Worm (Caenorhabditis elegans) whole organism, L1 larva: ENCODE data around the gene vab-23.

Experiments used
- Y116A8C.19 ChIP-seq: sonication (generic microtip); optimal IDR thresholded peaks from 2 replicates; lab custom pipeline; 2016; ENCODE audit warnings: missing compliant biosample characterization, missing genetic modification characterization, borderline replicate concordance
- alr-1 ChIP-seq: fragments of 200-800 bp; sonication (Bioruptor generic); optimal IDR thresholded peaks from 2 replicates; lab custom pipeline; 2018; ENCODE audit warnings: borderline replicate concordance, mild to moderate bottlenecking, missing genetic modification characterization, missing compliant biosample characterization
- blmp-1 ChIP-seq: fragments of 150-350 bp; optimal IDR thresholded peaks from 2 replicates; lab custom pipeline; 2014; ENCODE audit warnings: missing biosample characterization, missing genetic modification characterization
- ceh-88 ChIP-seq: fragments of 200-800 bp; sonication (Bioruptor generic); IDR thresholded peaks from 2 replicates; pipeline ENCODE4 v1.3.6; 2022; ENCODE audit warnings: missing genetic modification characterization, missing compliant biosample characterization
- dpl-1 ChIP-seq, 3 experiments: fragments of 150-350 bp in 2 of 3; sonication (generic microtip) in 1 of 3; optimal IDR thresholded peaks; 2 replicates each; lab custom pipeline; 2014 to 2017; ENCODE audit warnings: missing biosample characterization in 3 of 3, missing genetic modification characterization in 3 of 3, missing genetic modification reagents in 3 of 3
- efl-1 ChIP-seq, 4 experiments: fragments of 150-350 bp; optimal IDR thresholded peaks in 3 of 4; peaks in 1 of 4; 1 replicate in 1 of 4; 2 replicates in 3 of 4; lab custom pipeline; 2014; ENCODE audit warnings: missing biosample characterization in 2 of 4, missing genetic modification characterization in 2 of 4, missing genetic modification reagents in 2 of 4
- egl-13 ChIP-seq: sonication (generic microtip); optimal IDR thresholded peaks from 2 replicates; lab custom pipeline; 2016; ENCODE audit warnings: missing genotype, missing genetic modification reagents, missing genetic modification characterization, missing compliant biosample characterization
- elt-2 ChIP-seq: sonication (generic microtip); optimal IDR thresholded peaks from 2 replicates; lab custom pipeline; 2016; ENCODE audit warnings: missing genetic modification characterization, mild to moderate bottlenecking, inconsistent platforms, missing compliant biosample characterization, missing genetic modification reagents
- elt-3 ChIP-seq, 6 experiments: fragments of 150-350 bp in 1 of 6; sonication (generic microtip); optimal IDR thresholded peaks; 2 replicates each; lab custom pipeline; 2017 to 2018; ENCODE audit warnings: missing biosample characterization in 6 of 6, missing genetic modification characterization in 6 of 6, inconsistent platforms in 1 of 6
- fkh-10 ChIP-seq: sonication (generic microtip); optimal IDR thresholded peaks from 2 replicates; lab custom pipeline; 2017; ENCODE audit warnings: missing biosample characterization, missing genetic modification reagents, missing genetic modification characterization
- fkh-4 ChIP-seq: sonication (generic microtip); optimal IDR thresholded peaks from 2 replicates; lab custom pipeline; 2016; ENCODE audit warnings: missing compliant biosample characterization, missing genetic modification characterization, borderline replicate concordance
- fos-1 ChIP-seq: fragments of 150-350 bp; optimal IDR thresholded peaks from 2 replicates; lab custom pipeline; 2014; ENCODE audit warnings: missing biosample characterization, missing genetic modification characterization
- irx-1 ChIP-seq: sonication (generic microtip); optimal IDR thresholded peaks from 2 replicates; lab custom pipeline; 2016; ENCODE audit warnings: missing genetic modification characterization, missing compliant biosample characterization
- isw-1 ChIP-seq: fragments of 200-800 bp; sonication (Bioruptor generic); IDR thresholded peaks from 2 replicates; pipeline ENCODE4 v1.3.6; 2022; ENCODE audit warnings: missing genetic modification characterization, missing compliant biosample characterization
- lin-13 ChIP-seq: fragments of 150-350 bp; optimal IDR thresholded peaks from 2 replicates; lab custom pipeline; 2014; ENCODE audit warnings: missing biosample characterization, missing genetic modification reagents, missing genetic modification characterization
- lin-14 ChIP-seq: fragments of 200-800 bp; sonication (Bioruptor generic); optimal IDR thresholded peaks from 2 replicates; lab custom pipeline; 2018; ENCODE audit warnings: mild to moderate bottlenecking, missing genetic modification characterization, moderate library complexity, missing compliant biosample characterization
- lin-15B ChIP-seq: fragments of 150-350 bp; sonication (generic microtip); optimal IDR thresholded peaks from 3 replicates; lab custom pipeline; 2014; ENCODE audit warnings: missing biosample characterization, missing genetic modification characterization
- lin-35 ChIP-seq, 2 experiments: fragments of 150-350 bp; optimal IDR thresholded peaks; 2 replicates each; lab custom pipeline; 2014; ENCODE audit warnings: missing biosample characterization in 2 of 2, missing genetic modification characterization in 2 of 2, missing genetic modification reagents in 2 of 2
- lin-39 ChIP-seq: fragments of 150-350 bp; optimal IDR thresholded peaks from 2 replicates; lab custom pipeline; 2014; ENCODE audit warnings: missing biosample characterization, missing genetic modification reagents, missing genetic modification characterization
- lsy-2 ChIP-seq, 2 experiments: fragments of 150-350 bp; optimal IDR thresholded peaks; 2 replicates each; lab custom pipeline; 2014; ENCODE audit warnings: missing biosample characterization in 2 of 2, missing genetic modification characterization in 2 of 2
- mab-9 ChIP-seq: fragments of 200-800 bp; sonication (Bioruptor generic); IDR thresholded peaks from 2 replicates; pipeline ENCODE4 v1.3.6; 2022; ENCODE audit warnings: missing genetic modification reagents, missing genetic modification characterization, missing compliant biosample characterization
- mef-2 ChIP-seq: fragments of 150-350 bp; optimal IDR thresholded peaks from 2 replicates; lab custom pipeline; 2014; ENCODE audit warnings: missing biosample characterization, missing genetic modification characterization
- mep-1 ChIP-seq: fragments of 150-350 bp; optimal IDR thresholded peaks from 2 replicates; lab custom pipeline; 2014; ENCODE audit warnings: missing biosample characterization, missing genetic modification characterization
- nhr-12 ChIP-seq: sonication (generic microtip); optimal IDR thresholded peaks from 2 replicates; lab custom pipeline; 2017; ENCODE audit warnings: missing biosample characterization, missing genetic modification characterization
- nhr-71 ChIP-seq: sonication (generic microtip); optimal IDR thresholded peaks from 2 replicates; lab custom pipeline; 2016; ENCODE audit warnings: mild to moderate bottlenecking, missing genetic modification characterization, moderate library complexity, missing compliant biosample characterization
- nhr-85 ChIP-seq: sonication (generic microtip); peaks from one replicate; lab custom pipeline; 2016; ENCODE audit warnings: missing genetic modification characterization, inconsistent platforms, missing compliant biosample characterization
- pag-3 ChIP-seq: sonication (generic microtip); optimal IDR thresholded peaks from 2 replicates; lab custom pipeline; 2017; ENCODE audit warnings: missing genetic modification characterization, mild to moderate bottlenecking, missing compliant biosample characterization, antibody characterized with exemption, borderline replicate concordance; ENCODE audit not compliant: insufficient read depth
- skn-1 ChIP-seq: fragments of 150-350 bp; optimal IDR thresholded peaks from 2 replicates; lab custom pipeline; 2014; ENCODE audit warnings: missing biosample characterization, missing genetic modification characterization
- sup-37 ChIP-seq: fragments of 200-800 bp; sonication (Bioruptor generic); optimal IDR thresholded peaks from 2 replicates; lab custom pipeline; 2018; ENCODE audit warnings: mild to moderate bottlenecking, missing genetic modification characterization, missing compliant biosample characterization
- swsn-7 ChIP-seq: sonication (generic microtip); optimal IDR thresholded peaks from 2 replicates; lab custom pipeline; 2016; ENCODE audit warnings: missing genetic modification characterization, missing compliant biosample characterization
- unc-62 ChIP-seq: fragments of 150-350 bp; optimal IDR thresholded peaks from 2 replicates; lab custom pipeline; 2014; ENCODE audit warnings: missing biosample characterization, missing genetic modification reagents, missing genetic modification characterization
- unc-98 ChIP-seq: fragments of 200-800 bp; sonication (Bioruptor generic); IDR thresholded peaks from 2 replicates; pipeline ENCODE4 v1.3.6; 2022; ENCODE audit warnings: missing genetic modification characterization, missing compliant biosample characterization
- vab-15 ChIP-seq: sonication (generic microtip); optimal IDR thresholded peaks from 2 replicates; lab custom pipeline; 2017; ENCODE audit warnings: missing genotype, mild to moderate bottlenecking, missing genetic modification characterization, missing compliant biosample characterization
- xbp-1 ChIP-seq: sonication (generic microtip); optimal IDR thresholded peaks from 2 replicates; lab custom pipeline; 2016; ENCODE audit warnings: missing genetic modification characterization, missing compliant biosample characterization
- zag-1 ChIP-seq: fragments of 150-350 bp; optimal IDR thresholded peaks from 2 replicates; lab custom pipeline; 2014; ENCODE audit warnings: missing biosample characterization, missing genetic modification characterization

Gene vab-23

DNA sequence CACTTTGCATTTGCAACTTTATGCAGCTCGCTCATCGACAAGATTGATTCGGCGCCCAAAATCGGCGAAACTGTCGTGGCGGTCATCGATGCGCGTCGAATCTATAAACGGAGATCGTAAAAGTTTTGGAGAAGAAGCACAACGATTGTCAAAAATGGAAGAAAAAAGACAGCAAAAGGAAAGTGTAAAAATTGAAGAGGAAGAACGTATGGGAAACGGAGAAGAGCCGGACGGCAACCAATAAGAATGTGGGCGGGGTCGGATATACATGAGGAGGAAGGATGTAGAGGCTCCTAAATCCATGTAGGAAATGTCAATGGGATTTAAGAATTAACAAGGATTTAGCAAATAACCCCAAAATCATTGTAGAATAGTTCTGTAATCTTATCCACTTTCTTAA lies at the start of gene vab-23:
TSS of gene vab-23 (minus strand) at position 101 of the 400 bp plus-strand sequence.
- no peak for TF ChIP-seq lsy-2 (tag; optimal IDR thresholded peaks at IDR 0.05; lab: Kevin White, UChicago)
- TF ChIP-seq nhr-12: no peak
- TF ChIP-seq fkh-10 (GFP tag; lab: Kevin White, UChicago): no peak
- no peak for TF ChIP-seq lin-13 (GFP tag; lab: Kevin White, UChicago)

DNA sequence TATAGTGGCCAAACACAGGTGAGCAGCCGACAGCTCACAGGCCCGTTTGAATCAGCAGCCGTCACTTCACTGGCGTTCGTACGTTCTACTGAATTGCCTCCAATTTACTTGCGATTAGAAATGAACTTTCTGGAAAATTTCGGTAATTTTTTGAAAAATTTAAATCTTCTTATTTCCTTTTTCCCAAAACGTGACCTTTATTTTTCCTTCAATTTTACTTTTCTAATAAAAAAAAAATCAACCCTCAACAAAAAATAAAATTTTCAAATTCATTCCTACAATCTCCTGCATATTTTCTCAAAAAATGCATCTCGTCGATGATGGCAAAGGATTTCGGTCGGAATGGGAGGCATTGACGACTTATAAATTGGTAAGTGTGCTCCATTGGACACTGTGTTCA lies 47.4 kb upstream of the vab-23 start, which contains the start of gene W03C9.8:
TSS of gene W03C9.8 (plus strand) at position 301 of the 400 bp plus-strand sequence.
- no peak for TF ChIP-seq elt-3 (tag; optimal IDR thresholded peaks at IDR 0.05; lab: Kevin White, UChicago)
- no peak for TF ChIP-seq nhr-71 (tag; lab: Kevin White, UChicago)
- TF ChIP-seq nhr-85 (tag; lab: Kevin White, UChicago): no peak
- TF ChIP-seq sup-37 (GFP tag; lab: Kevin White, UChicago): no peak
- TF ChIP-seq mef-2: no peak
- TF ChIP-seq fkh-4 (tag; lab: Kevin White, UChicago): no peak
- TF ChIP-seq isw-1 (GFP tag; lab: Robert Waterston, UW): no peak
- TF ChIP-seq irx-1 (tag; lab: Kevin White, UChicago): no peak
- TF ChIP-seq mab-9: no peak
- no peak for TF ChIP-seq zag-1 (tag; lab: Kevin White, UChicago)
- no peak for TF ChIP-seq vab-15 (tag; lab: Kevin White, UChicago)

- TF ChIP-seq efl-1 (optimal IDR thresholded peaks at IDR 0.05; lab: Kevin White, UChicago) (no peak), efl-1 (GFP tag; optimal IDR thresholded peaks at IDR 0.05 in 1 of 2; lab: Kevin White, UChicago) (peak in 1 of 2 experiments; percentile 66), fos-1 (tag; lab: Kevin White, UChicago) (no peak)
Observed at ce11 chrII:11936393-11936792, 35.4 kb upstream of the vab-23 start.

ce11 chrII:11935266-11935665 lies 34.3 kb upstream of the vab-23 start, which contains the start of gene lin-29:
Gene lin-29, minus strand, starts transcription at chrII:11935343.
- TF ChIP-seq skn-1 (tag; lab: Kevin White, UChicago) (no peak), blmp-1 (tag; lab: Kevin White, UChicago) (peak; percentile 73)

DNA sequence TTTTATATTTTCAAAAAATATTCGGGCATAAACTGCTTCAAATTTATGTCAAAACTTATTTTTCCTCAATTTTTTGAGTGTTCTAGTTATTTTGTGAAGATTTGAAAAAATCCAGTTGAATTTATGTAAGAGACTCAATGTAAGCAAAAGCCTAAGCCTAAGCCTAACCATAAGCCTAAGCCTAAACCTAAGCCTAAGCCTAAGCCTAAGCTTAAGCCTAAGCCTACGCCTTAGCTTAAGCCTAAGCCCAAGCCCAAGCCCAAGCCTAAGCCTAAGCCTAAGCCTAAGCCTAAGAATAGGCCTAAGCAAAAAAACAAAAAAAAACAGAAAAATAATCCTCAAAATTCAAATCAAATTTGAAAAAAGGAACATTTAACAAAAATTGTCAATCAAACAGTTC lies 29.1 kb upstream of the vab-23 start:
- no peak for TF ChIP-seq elt-2 (tag; lab: Kevin White, UChicago)
- TF ChIP-seq, all 84 proteins: peak for 0

- TF ChIP-seq ceh-88 (GFP tag; lab: Robert Waterston, UW) (no peak), blmp-1 (tag; lab: Kevin White, UChicago) (peak; percentile 78), lin-14 (GFP tag; lab: Kevin White, UChicago) (peak; percentile 26), efl-1 (optimal IDR thresholded peaks at IDR 0.05; lab: Kevin White, UChicago) (no peak), efl-1 (GFP tag; optimal IDR thresholded peaks at IDR 0.05 in 1 of 2; lab: Kevin White, UChicago) (peak in 1 of 2 experiments; percentile 65)
Observed at ce11 chrII:11928752-11929151, 27.7 kb upstream of the vab-23 start.

- TF ChIP-seq ceh-88 (GFP tag; lab: Robert Waterston, UW) (no peak), swsn-7 (tag; lab: Kevin White, UChicago) (no peak), egl-13 (no peak), xbp-1 (tag; lab: Kevin White, UChicago) (no peak), mep-1 (tag; lab: Kevin White, UChicago) (no peak), dpl-1 (GFP tag; optimal IDR thresholded peaks at IDR 0.05; lab: Kevin White, UChicago) (no peak), unc-98 (no peak), mab-9 (no peak), lin-13 (GFP tag; lab: Kevin White, UChicago) (no peak), lin-39 (tag; lab: Kevin White, UChicago) (no peak), lsy-2 (tag; optimal IDR thresholded peaks at IDR 0.05; lab: Kevin White, UChicago) (no peak), pag-3 (tag; lab: Kevin White, UChicago) (no peak), Y116A8C.19 (tag; lab: Kevin White, UChicago) (no peak), unc-62 (GFP tag; lab: Kevin White, UChicago) (no peak), lin-14 (GFP tag; lab: Kevin White, UChicago) (no peak), lin-35 (GFP tag; optimal IDR thresholded peaks at IDR 0.05; lab: Kevin White, UChicago) (no peak), alr-1 (tag; lab: Kevin White, UChicago) (no peak), mef-2 (no peak), lin-15B (no peak)
Observed at ce11 chrII:11926501-11926900, 25.5 kb upstream of the vab-23 start.
